Worm (Caenorhabditis elegans) whole organism, young adult: ENCODE measurements around the gene F41C6.6.

Experiments used
- C06A6.2 ChIP-seq: fragments of 200-800 bp; sonication (Bioruptor generic); conservative IDR thresholded peaks from 2 replicates; pipeline ENCODE4 v1.3.6; 2022; ENCODE audit warnings: missing genetic modification characterization, missing compliant biosample characterization
- C17E4.6 ChIP-seq: fragments of 200-800 bp; sonication (Bioruptor generic); IDR thresholded peaks from 2 replicates; pipeline ENCODE4 v1.3.6; 2022; ENCODE audit warnings: missing genetic modification reagents, missing genetic modification characterization, missing compliant biosample characterization
- ama-1 ChIP-seq, 3 experiments: fragments of 150-350 bp in 1 of 3; sonication (generic microtip) in 2 of 3; optimal IDR thresholded peaks; 2 replicates each; lab custom pipeline; 2014 to 2018; ENCODE audit warnings: missing biosample characterization in 2 of 3, missing genetic modification characterization in 2 of 3, missing genetic modification reagents in 2 of 3
- egl-18 ChIP-seq: fragments of 200-800 bp; sonication (Bioruptor generic); IDR thresholded peaks from 2 replicates; pipeline ENCODE4 v1.3.6; 2022; ENCODE audit warnings: missing genetic modification reagents, missing genetic modification characterization, missing compliant biosample characterization
- nfya-2 ChIP-seq: fragments of 200-800 bp; sonication (Bioruptor generic); IDR thresholded peaks from 2 replicates; pipeline ENCODE4 v1.3.6; 2022; ENCODE audit warnings: missing genetic modification reagents, missing genetic modification characterization, missing compliant biosample characterization
- snpc-1.3 ChIP-seq: sonication (generic microtip); optimal IDR thresholded peaks from 2 replicates; lab custom pipeline; 2017; ENCODE audit warnings: missing genetic modification characterization, mild to moderate bottlenecking, missing compliant biosample characterization, antibody characterized with exemption, moderate library complexity, missing genotype, missing genetic modification reagents; ENCODE audit not compliant: insufficient read depth
- unc-130 ChIP-seq: sonication (generic microtip); optimal IDR thresholded peaks from 2 replicates; lab custom pipeline; 2016; ENCODE audit warnings: missing genetic modification reagents, missing genetic modification characterization, missing compliant biosample characterization

ce11 chrX:6913989-6914388, 32.3 kb upstream of the F41C6.6 start, which contains the start of gene nhx-4:
- TF ChIP-seq ama-1 (optimal IDR thresholded peaks at IDR 0.05; lab: Kevin White, UChicago) (no peak), ama-1 (GFP tag; optimal IDR thresholded peaks at IDR 0.05; lab: Kevin White, UChicago) (no peak), C17E4.6 (GFP tag; lab: Robert Waterston, UW) (no peak), nfya-2 (GFP tag; lab: Robert Waterston, UW) (no peak), unc-130 (GFP tag; lab: Kevin White, UChicago) (no peak), snpc-1.3 (tag; lab: Kevin White, UChicago) (no peak), egl-18 (GFP tag; lab: Robert Waterston, UW) (no peak), C06A6.2 (GFP tag; lab: Robert Waterston, UW) (no peak)
